Worm (Caenorhabditis elegans): ENCODE data around the gene nlp-21.

- TF ChIP-seq ama-1 (optimal IDR thresholded peaks at IDR 0.05) (no peak), lin-13 (GFP tag; optimal IDR thresholded peaks at IDR 0.05) (no peak), unc-39 (tag; optimal IDR thresholded peaks at IDR 0.05) (no peak)
Observed at ce11 chrIII:11350107-11350826, 42.8 kb downstream of the nlp-21 start.

Measured in whole organism, L2 larva.